Worm (Caenorhabditis elegans) whole organism, L2 larva: Measurements from ENCODE around the gene grl-8.

ENCODE experiments used
- C34F6.9 ChIP-seq: fragments of 150-350 bp; optimal IDR thresholded peaks from 2 replicates; lab custom pipeline; 2014; ENCODE audit warnings: missing biosample characterization, missing genetic modification characterization
- R02D3.7 ChIP-seq: fragments of 150-350 bp; optimal IDR thresholded peaks from 2 replicates; lab custom pipeline; 2014; ENCODE audit warnings: missing biosample characterization, missing genetic modification characterization
- ZK546.5 ChIP-seq: sonication (generic microtip); optimal IDR thresholded peaks from 2 replicates; lab custom pipeline; 2017; ENCODE audit warnings: missing biosample characterization, missing genetic modification characterization
- alr-1 ChIP-seq: fragments of 150-350 bp; optimal IDR thresholded peaks from 2 replicates; lab custom pipeline; 2014; ENCODE audit warnings: missing biosample characterization, missing genetic modification characterization
- aly-2 ChIP-seq: fragments of 150-350 bp; optimal IDR thresholded peaks from 2 replicates; lab custom pipeline; 2014; ENCODE audit warnings: missing biosample characterization, missing genetic modification characterization
- ama-1 ChIP-seq: fragments of 150-350 bp; optimal IDR thresholded peaks from 2 replicates; lab custom pipeline; 2018; ENCODE audit warnings: inconsistent platforms
- ceh-82 ChIP-seq: fragments of 150-350 bp; optimal IDR thresholded peaks from 2 replicates; lab custom pipeline; 2014; ENCODE audit warnings: missing biosample characterization, missing genetic modification characterization
- elt-1 ChIP-seq: fragments of 150-350 bp; optimal IDR thresholded peaks from 2 replicates; lab custom pipeline; 2014; ENCODE audit warnings: missing biosample characterization, missing genetic modification characterization
- lin-11 ChIP-seq: fragments of 150-350 bp; sonication (generic microtip); optimal IDR thresholded peaks from 2 replicates; lab custom pipeline; 2014; ENCODE audit warnings: missing biosample characterization, missing genetic modification characterization, inconsistent platforms, mixed read lengths
- lin-13 ChIP-seq: fragments of 150-350 bp; optimal IDR thresholded peaks from 2 replicates; lab custom pipeline; 2014; ENCODE audit warnings: missing biosample characterization, missing genetic modification reagents, missing genetic modification characterization
- lin-39 ChIP-seq: fragments of 150-350 bp; optimal IDR thresholded peaks from 2 replicates; lab custom pipeline; 2014; ENCODE audit warnings: missing biosample characterization, missing genetic modification reagents, missing genetic modification characterization
- lsy-2 ChIP-seq, 2 experiments: fragments of 150-350 bp in 1 of 2; sonication (generic microtip) in 1 of 2; optimal IDR thresholded peaks; 2 replicates each; lab custom pipeline; 2014 to 2017; ENCODE audit warnings: missing biosample characterization in 2 of 2, missing genetic modification characterization in 2 of 2
- mbf-1 ChIP-seq: sonication (generic microtip); optimal IDR thresholded peaks from 2 replicates; lab custom pipeline; 2017; ENCODE audit warnings: missing biosample characterization, missing genetic modification characterization
- nhr-10 ChIP-seq: sonication (generic microtip); optimal IDR thresholded peaks from 2 replicates; lab custom pipeline; 2017; ENCODE audit warnings: missing biosample characterization, missing genetic modification characterization
- nhr-21 ChIP-seq: fragments of 150-350 bp; optimal IDR thresholded peaks from 2 replicates; lab custom pipeline; 2014; ENCODE audit warnings: missing biosample characterization, missing genetic modification characterization
- nhr-6 ChIP-seq: fragments of 150-350 bp; optimal IDR thresholded peaks from 2 replicates; lab custom pipeline; 2014; ENCODE audit warnings: missing biosample characterization, missing genetic modification characterization
- nhr-77 ChIP-seq: fragments of 150-350 bp; optimal IDR thresholded peaks from 2 replicates; lab custom pipeline; 2014; ENCODE audit warnings: missing biosample characterization, missing genetic modification characterization
- peb-1 ChIP-seq: fragments of 150-350 bp; optimal IDR thresholded peaks from 2 replicates; lab custom pipeline; 2014; ENCODE audit warnings: missing biosample characterization, missing genetic modification characterization
- unc-55 ChIP-seq: fragments of 150-350 bp; sonication (generic microtip); optimal IDR thresholded peaks from 3 replicates; lab custom pipeline; 2014; ENCODE audit warnings: missing biosample characterization, missing genetic modification reagents, missing genetic modification characterization
- zag-1 ChIP-seq: fragments of 150-350 bp; optimal IDR thresholded peaks from 2 replicates; lab custom pipeline; 2014; ENCODE audit warnings: missing biosample characterization, missing genetic modification characterization

Gene grl-8

DNA sequence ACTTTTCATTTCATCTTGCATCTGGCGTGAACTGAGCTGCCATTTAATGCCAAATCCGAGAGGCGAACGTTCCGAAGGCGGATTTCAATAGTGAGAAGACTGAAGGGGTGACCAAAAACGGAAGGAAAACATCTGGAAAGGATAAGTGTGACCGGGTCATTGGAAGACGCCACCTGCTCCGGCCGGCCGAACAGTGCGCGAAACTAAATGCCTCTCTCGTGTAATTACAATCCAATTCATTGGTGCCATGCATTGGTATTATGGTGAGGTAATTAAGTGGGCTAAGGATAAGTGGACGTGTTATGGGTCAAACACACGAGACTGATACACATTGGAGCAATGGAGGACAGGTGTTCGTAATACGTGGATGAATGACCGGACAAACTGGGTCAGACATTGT is 48.4 kb downstream of the grl-8 start:
- TF ChIP-seq unc-55, result no peak
- TF ChIP-seq lin-39 (tag; lab: Kevin White, UChicago), result no peak
- TF ChIP-seq nhr-6, result no peak
- no peak for TF ChIP-seq ama-1 (lab: Kevin White, UChicago)
- TF ChIP-seq elt-1 (tag; lab: Kevin White, UChicago), result no peak
- no peak for TF ChIP-seq lin-13
- TF ChIP-seq aly-2 (tag; lab: Kevin White, UChicago), result no peak
- no peak for TF ChIP-seq zag-1 (tag; lab: Kevin White, UChicago)
- TF ChIP-seq nhr-77 (tag; lab: Kevin White, UChicago), result no peak

DNA sequence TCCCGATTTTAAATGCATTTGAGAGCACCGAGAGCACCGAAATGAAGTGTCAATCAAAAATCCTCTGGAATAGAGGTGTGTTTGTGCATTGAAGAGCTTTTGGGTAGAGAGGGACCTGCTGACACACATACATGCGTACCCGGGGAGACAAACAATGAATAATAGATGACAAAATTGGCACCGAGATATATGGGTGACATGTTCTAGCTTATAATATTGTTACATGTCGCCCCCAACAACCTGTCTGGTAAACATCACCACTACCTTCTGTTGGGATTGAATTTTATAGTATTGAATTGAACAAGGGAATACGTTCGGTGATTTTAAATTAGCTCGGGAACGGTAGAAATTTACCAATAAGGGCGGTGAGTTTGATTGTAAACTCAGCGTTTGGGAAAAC is 49.2 kb downstream of the grl-8 start:
- TF ChIP-seq lin-11 (tag; lab: Kevin White, UChicago) (no peak), ceh-82 (tag; lab: Kevin White, UChicago) (no peak), mbf-1 (no peak), R02D3.7 (tag; lab: Kevin White, UChicago) (no peak), nhr-10 (no peak), elt-1 (tag; lab: Kevin White, UChicago) (no peak), C34F6.9 (no peak), nhr-21 (tag; lab: Kevin White, UChicago) (no peak)

DNA sequence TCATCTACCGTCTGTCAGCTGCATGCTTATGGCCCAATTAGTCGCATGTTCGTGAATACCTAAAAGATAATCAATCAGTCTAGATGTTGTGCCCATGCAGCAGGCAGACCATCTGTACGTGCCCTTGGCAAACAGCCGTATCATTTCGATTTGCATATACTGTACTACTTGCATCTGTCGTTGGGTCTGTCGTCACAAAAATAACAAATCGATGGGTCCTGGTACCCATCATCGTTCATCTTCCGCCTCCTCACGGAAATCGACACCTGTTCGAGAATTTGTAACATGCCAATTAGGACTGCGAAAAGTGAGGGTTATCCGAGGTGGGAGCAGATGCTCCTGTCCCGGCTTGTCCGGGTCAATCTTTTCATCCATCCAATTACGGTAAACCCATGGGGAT is 49.6 kb downstream of the grl-8 start:
- TF ChIP-seq ZK546.5 (tag; lab: Kevin White, UChicago) (no peak), nhr-10 (no peak), peb-1 (tag; lab: Kevin White, UChicago) (no peak), lin-11 (tag; lab: Kevin White, UChicago) (no peak), lsy-2 (tag; optimal IDR thresholded peaks at IDR 0.05; lab: Kevin White, UChicago) (no peak), unc-55 (no peak), alr-1 (tag; lab: Kevin White, UChicago) (no peak), ama-1 (lab: Kevin White, UChicago) (no peak), lin-13 (no peak)
- TF ChIP-seq, all 48 proteins: peak for 0
